Fruit fly (Drosophila melanogaster): Measurements from ENCODE around the gene Nemp.

The Nemp gene

dm6 chrX:16655724-16656235 is 965 bp upstream of the Nemp start (continued):
- TF ChIP-seq Dbx (GFP tag; IDR thresholded peaks at IDR 0.05) (no peak), CG7271 (tag; optimal IDR thresholded peaks at IDR 0.05) (no peak), Ets97D (GFP tag; optimal IDR thresholded peaks at IDR 0.05) (no peak), sens (GFP tag) (peak; percentile 87), CG10979 (tag; optimal IDR thresholded peaks at IDR 0.05) (no peak), CHES-1-like (GFP tag; optimal IDR thresholded peaks at IDR 0.05) (peak; percentile 34), Gsc (GFP tag; IDR thresholded peaks at IDR 0.05) (no peak), CG6854 (GFP tag; optimal IDR thresholded peaks at IDR 0.05) (no peak), CG4854 (GFP tag; optimal IDR thresholded peaks at IDR 0.05) (no peak), vvl (GFP tag; IDR thresholded peaks at IDR 0.05) (peak; percentile 41; the same call in 1 of the 2 replicates), caup (GFP tag; optimal IDR thresholded peaks at IDR 0.05; ENCODE audit: severe bottlenecking) (peak; percentile 64), croc (GFP tag; conservative IDR thresholded peaks at IDR 0.05) (no peak), ato (GFP tag; IDR thresholded peaks at IDR 0.05; ENCODE audit: partially characterized antibody) (no peak), CG15479 (GFP tag; optimal IDR thresholded peaks at IDR 0.05) (peak; percentile 5), CG34376 (GFP tag; optimal IDR thresholded peaks at IDR 0.05) (peak; percentile 83), hb (GFP tag; IDR thresholded peaks at IDR 0.05; ENCODE audit: partially characterized antibody) (no peak), Oaz (GFP tag; IDR thresholded peaks at IDR 0.05) (no peak), Hr3 (GFP tag; optimal IDR thresholded peaks at IDR 0.05) (no peak), CrebB (tag; optimal IDR thresholded peaks at IDR 0.05) (peak; percentile 49), cwo (GFP tag; optimal IDR thresholded peaks at IDR 0.05) (peak; percentile 98), Hmx (GFP tag; optimal IDR thresholded peaks at IDR 0.05) (no peak), Bdp1 (GFP tag; optimal IDR thresholded peaks at IDR 0.05) (no peak), Max (GFP tag; optimal IDR thresholded peaks at IDR 0.05) (peak; percentile 7), CG14441 (GFP tag; IDR thresholded peaks at IDR 0.05) (no peak), CG11093 (GFP tag; IDR thresholded peaks at IDR 0.05) (no peak), tup (GFP tag; optimal IDR thresholded peaks at IDR 0.05) (no peak), Abd-B (GFP tag; optimal IDR thresholded peaks at IDR 0.05) (no peak), CG17385 (GFP tag; optimal IDR thresholded peaks at IDR 0.05) (peak; percentile 96), CG10565 (GFP tag; optimal IDR thresholded peaks at IDR 0.05) (no peak), CG11695 (GFP tag; IDR thresholded peaks at IDR 0.05) (no peak), E2f2 (GFP tag; IDR thresholded peaks at IDR 0.05) (no peak), ssp (GFP tag; IDR thresholded peaks at IDR 0.05) (no peak), CG18476 (GFP tag; optimal IDR thresholded peaks at IDR 0.05) (no peak), CG7357 (GFP tag; IDR thresholded peaks at IDR 0.05) (no peak), Hr51 (GFP tag; optimal IDR thresholded peaks at IDR 0.05) (peak in 1 of 2 experiments; percentile 7), CG2129 (GFP tag; IDR thresholded peaks at IDR 0.05; ENCODE audit: partially characterized antibody) (no peak), CG12299 (tag; optimal IDR thresholded peaks at IDR 0.05) (peak; percentile 59), CG2712 (tag; optimal IDR thresholded peaks at IDR 0.05) (peak; percentile 45), Med (GFP tag) (peak; percentile 90), fd96Cb (tag; optimal IDR thresholded peaks at IDR 0.05) (no peak), CG3726 (GFP tag; IDR thresholded peaks at IDR 0.05) (no peak), CG6683 (GFP tag; optimal IDR thresholded peaks at IDR 0.05) (peak; percentile 32), Trl (optimal IDR thresholded peaks at IDR 0.05) (peak in 1 of 2 experiments; percentile 57), Trl (GFP tag; optimal IDR thresholded peaks at IDR 0.05) (no peak), pros (GFP tag; optimal IDR thresholded peaks at IDR 0.05) (peak; percentile 52), CG12659 (GFP tag; optimal IDR thresholded peaks at IDR 0.05) (no peak), CG6791 (GFP tag; IDR thresholded peaks at IDR 0.05; ENCODE audit: partially characterized antibody) (no peak), Oli (tag; optimal IDR thresholded peaks at IDR 0.05) (no peak), CG4360 (GFP tag; IDR thresholded peaks at IDR 0.05) (no peak), dimm (GFP tag; IDR thresholded peaks at IDR 0.05) (no peak), CG11247 (GFP tag; IDR thresholded peaks at IDR 0.05) (no peak)

Data from whole organism, embryonic.